Worm (Caenorhabditis elegans) whole organism, L2 larva: Measurements from ENCODE around the gene Y50E8A.6.

Experiments
- C34F6.9 ChIP-seq: fragments of 150-350 bp; optimal IDR thresholded peaks from 2 replicates; lab custom pipeline; 2014; ENCODE audit warnings: missing biosample characterization, missing genetic modification characterization
- F13H6.1 ChIP-seq: sonication (generic microtip); optimal IDR thresholded peaks from 2 replicates; lab custom pipeline; 2016; ENCODE audit warnings: missing genetic modification characterization, missing compliant biosample characterization
- Y55F3AM.14 ChIP-seq: fragments of 200-800 bp; sonication (Bioruptor generic); optimal IDR thresholded peaks from 2 replicates; lab custom pipeline; 2018; ENCODE audit warnings: mild to moderate bottlenecking, missing genetic modification characterization, missing compliant biosample characterization
- ZK546.5 ChIP-seq: sonication (generic microtip); optimal IDR thresholded peaks from 2 replicates; lab custom pipeline; 2017; ENCODE audit warnings: missing biosample characterization, missing genetic modification characterization
- alr-1 ChIP-seq: fragments of 150-350 bp; optimal IDR thresholded peaks from 2 replicates; lab custom pipeline; 2014; ENCODE audit warnings: missing biosample characterization, missing genetic modification characterization
- blmp-1 ChIP-seq: sonication (generic microtip); optimal IDR thresholded peaks from 2 replicates; lab custom pipeline; 2017; ENCODE audit warnings: missing genetic modification characterization, mild to moderate bottlenecking, missing compliant biosample characterization, antibody characterized with exemption, moderate library complexity; ENCODE audit not compliant: insufficient read depth
- ceh-16 ChIP-seq: fragments of 150-350 bp; optimal IDR thresholded peaks from 2 replicates; lab custom pipeline; 2014; ENCODE audit warnings: missing biosample characterization, missing genetic modification characterization
- ceh-82 ChIP-seq: fragments of 150-350 bp; optimal IDR thresholded peaks from 2 replicates; lab custom pipeline; 2014; ENCODE audit warnings: missing biosample characterization, missing genetic modification characterization
- crh-2 ChIP-seq: sonication (generic microtip); optimal IDR thresholded peaks from 2 replicates; lab custom pipeline; 2017; ENCODE audit warnings: missing biosample characterization, missing genetic modification characterization
- egl-27 ChIP-seq: sonication (generic microtip); optimal IDR thresholded peaks from 3 replicates; lab custom pipeline; 2017; ENCODE audit warnings: missing biosample characterization, missing genetic modification reagents, missing genetic modification characterization
- elt-1 ChIP-seq: fragments of 150-350 bp; optimal IDR thresholded peaks from 2 replicates; lab custom pipeline; 2014; ENCODE audit warnings: missing biosample characterization, missing genetic modification characterization
- fos-1 ChIP-seq: fragments of 150-350 bp; optimal IDR thresholded peaks from 2 replicates; lab custom pipeline; 2014; ENCODE audit warnings: missing biosample characterization, missing genetic modification characterization
- lin-11 ChIP-seq: fragments of 150-350 bp; sonication (generic microtip); optimal IDR thresholded peaks from 2 replicates; lab custom pipeline; 2014; ENCODE audit warnings: missing biosample characterization, missing genetic modification characterization, inconsistent platforms, mixed read lengths
- lsy-2 ChIP-seq, 2 experiments: fragments of 150-350 bp in 1 of 2; sonication (generic microtip) in 1 of 2; optimal IDR thresholded peaks; 2 replicates each; lab custom pipeline; 2014 to 2017; ENCODE audit warnings: missing biosample characterization in 2 of 2, missing genetic modification characterization in 2 of 2
- nhr-10 ChIP-seq: sonication (generic microtip); optimal IDR thresholded peaks from 2 replicates; lab custom pipeline; 2017; ENCODE audit warnings: missing biosample characterization, missing genetic modification characterization
- nhr-11 ChIP-seq: fragments of 150-350 bp; optimal IDR thresholded peaks from 2 replicates; lab custom pipeline; 2014; ENCODE audit warnings: missing biosample characterization, missing genetic modification characterization
- nhr-129 ChIP-seq: fragments of 150-350 bp; optimal IDR thresholded peaks from 2 replicates; lab custom pipeline; 2014; ENCODE audit warnings: missing biosample characterization, missing genetic modification characterization
- nhr-21 ChIP-seq: fragments of 150-350 bp; optimal IDR thresholded peaks from 2 replicates; lab custom pipeline; 2014; ENCODE audit warnings: missing biosample characterization, missing genetic modification characterization
- nhr-23 ChIP-seq: fragments of 150-350 bp; optimal IDR thresholded peaks from 2 replicates; lab custom pipeline; 2014; ENCODE audit warnings: missing biosample characterization, missing genetic modification reagents, missing genetic modification characterization
- nhr-237 ChIP-seq: fragments of 150-350 bp; optimal IDR thresholded peaks from 2 replicates; lab custom pipeline; 2014; ENCODE audit warnings: missing biosample characterization, missing genetic modification characterization
- nhr-25 ChIP-seq: fragments of 150-350 bp; sonication (generic microtip); optimal IDR thresholded peaks from 3 replicates; lab custom pipeline; 2014; ENCODE audit warnings: missing biosample characterization, missing genetic modification characterization
- nhr-6 ChIP-seq: fragments of 150-350 bp; optimal IDR thresholded peaks from 2 replicates; lab custom pipeline; 2014; ENCODE audit warnings: missing biosample characterization, missing genetic modification characterization
- nhr-77 ChIP-seq: fragments of 150-350 bp; optimal IDR thresholded peaks from 2 replicates; lab custom pipeline; 2014; ENCODE audit warnings: missing biosample characterization, missing genetic modification characterization
- peb-1 ChIP-seq: fragments of 150-350 bp; optimal IDR thresholded peaks from 2 replicates; lab custom pipeline; 2014; ENCODE audit warnings: missing biosample characterization, missing genetic modification characterization
- skn-1 ChIP-seq: sonication (generic microtip); optimal IDR thresholded peaks from 2 replicates; lab custom pipeline; 2017; ENCODE audit warnings: missing biosample characterization, missing genetic modification characterization
- sma-3 ChIP-seq: sonication (generic microtip); optimal IDR thresholded peaks from 2 replicates; lab custom pipeline; 2016; ENCODE audit warnings: missing genetic modification reagents, missing genetic modification characterization, missing compliant biosample characterization
- sma-9 ChIP-seq, 2 experiments: fragments of 150-350 bp in 1 of 2; sonication (generic microtip) in 1 of 2; optimal IDR thresholded peaks; 2 replicates each; lab custom pipeline; 2014 to 2016; ENCODE audit warnings: missing genetic modification characterization in 2 of 2, mild to moderate bottlenecking in 1 of 2, missing biosample characterization in 1 of 2, missing compliant biosample characterization in 1 of 2, missing genetic modification reagents in 1 of 2, moderate library complexity in 1 of 2
- unc-39 ChIP-seq: fragments of 150-350 bp; optimal IDR thresholded peaks from 2 replicates; lab custom pipeline; 2014; ENCODE audit warnings: missing biosample characterization, missing genetic modification characterization
- unc-55 ChIP-seq: fragments of 150-350 bp; sonication (generic microtip); optimal IDR thresholded peaks from 3 replicates; lab custom pipeline; 2014; ENCODE audit warnings: missing biosample characterization, missing genetic modification reagents, missing genetic modification characterization
- unc-62 ChIP-seq: fragments of 150-350 bp; optimal IDR thresholded peaks from 2 replicates; lab custom pipeline; 2014; ENCODE audit warnings: missing biosample characterization, missing genetic modification reagents, missing genetic modification characterization
- zag-1 ChIP-seq: fragments of 150-350 bp; optimal IDR thresholded peaks from 2 replicates; lab custom pipeline; 2014; ENCODE audit warnings: missing biosample characterization, missing genetic modification characterization
- ztf-1 ChIP-seq: fragments of 200-800 bp; sonication (Bioruptor generic); conservative IDR thresholded peaks from 2 replicates; pipeline ENCODE4 v1.3.6; 2022; ENCODE audit warnings: missing genetic modification characterization, missing compliant biosample characterization
- ztf-11 ChIP-seq: sonication (generic microtip); optimal IDR thresholded peaks from 2 replicates; lab custom pipeline; 2017; ENCODE audit warnings: missing biosample characterization, missing genetic modification characterization
- ztf-4 ChIP-seq: fragments of 150-350 bp; optimal IDR thresholded peaks from 2 replicates; lab custom pipeline; 2014; ENCODE audit warnings: missing biosample characterization, missing genetic modification characterization

The Y50E8A.6 gene

DNA sequence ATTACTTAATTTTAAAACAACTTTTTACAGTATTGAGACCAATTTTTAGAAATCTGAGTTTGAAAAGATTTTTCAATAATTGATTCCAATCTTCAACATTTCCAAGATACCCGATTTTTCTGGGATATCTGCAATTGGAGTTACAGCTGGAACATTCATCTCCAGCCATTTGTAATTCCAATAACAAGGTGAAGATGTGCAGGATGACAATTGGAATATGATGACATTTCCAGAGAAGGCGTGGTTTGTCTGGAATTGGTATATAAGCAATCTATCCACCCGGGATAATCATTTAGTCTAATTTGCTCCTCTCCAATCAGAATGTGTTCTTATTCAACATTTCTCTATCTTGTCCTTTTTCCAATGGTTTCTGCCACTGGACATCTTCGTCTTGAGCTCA, 40.0 kb upstream of the Y50E8A.6 start, which contains the start of gene Y50E8A.11:
TSS of gene Y50E8A.11 (plus strand) at position 301 of the 400 bp plus-strand sequence.
- TF ChIP-seq elt-1 (tag; lab: Kevin White, UChicago) = no peak
- no peak for TF ChIP-seq sma-9 (GFP tag; optimal IDR thresholded peaks at IDR 0.05; lab: Kevin White, UChicago)
- no peak for TF ChIP-seq sma-9 (tag; optimal IDR thresholded peaks at IDR 0.05; lab: Kevin White, UChicago)
- TF ChIP-seq alr-1 (tag; lab: Kevin White, UChicago) = no peak
- no peak for TF ChIP-seq C34F6.9 (tag; lab: Kevin White, UChicago)
- TF ChIP-seq nhr-11 (tag; lab: Kevin White, UChicago) = no peak
- TF ChIP-seq ztf-1 (GFP tag; lab: Robert Waterston, UW) = no peak
- TF ChIP-seq ceh-82 (tag; lab: Kevin White, UChicago) = no peak
- TF ChIP-seq nhr-10 (tag; lab: Kevin White, UChicago) = no peak
- TF ChIP-seq nhr-23 (tag; lab: Kevin White, UChicago) = no peak
- TF ChIP-seq Y55F3AM.14 = no peak
- TF ChIP-seq zag-1 (tag; lab: Kevin White, UChicago) = no peak
- no peak for TF ChIP-seq F13H6.1 (tag; lab: Kevin White, UChicago)

DNA sequence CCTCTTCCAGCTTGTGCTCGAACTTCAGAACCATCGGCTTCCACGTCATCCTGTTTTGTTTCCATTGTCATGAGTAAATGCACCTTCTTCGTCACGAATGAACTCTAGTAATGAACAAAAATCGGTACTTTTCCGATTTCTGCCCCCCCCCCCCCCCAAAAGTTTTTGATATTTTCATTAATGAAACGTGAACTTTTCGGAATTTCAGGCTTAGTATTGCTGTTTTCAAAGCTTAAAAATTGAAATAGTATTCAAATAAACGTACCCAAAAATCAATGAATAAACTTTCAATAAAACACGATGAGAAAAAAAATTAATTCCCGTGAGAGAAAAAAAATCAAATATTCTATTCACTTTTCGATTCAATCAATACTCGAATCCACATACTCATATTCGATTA, 38.5 kb upstream of the Y50E8A.6 start, which contains the start of the genes scrm-7 and Y50E8A.10:
TSS of gene scrm-7 (minus strand) at position 101 of the 400 bp plus-strand sequence.
TSS of gene Y50E8A.10 (plus strand) at position 353 of the 400 bp plus-strand sequence.
- TF ChIP-seq fos-1 (tag; lab: Kevin White, UChicago) (no peak), unc-39 (tag; lab: Kevin White, UChicago) (no peak), F13H6.1 (tag; lab: Kevin White, UChicago) (no peak), nhr-237 (tag; lab: Kevin White, UChicago) (no peak), ZK546.5 (tag; lab: Kevin White, UChicago) (no peak), ztf-1 (GFP tag; lab: Robert Waterston, UW) (no peak), C34F6.9 (tag; lab: Kevin White, UChicago) (no peak), elt-1 (tag; lab: Kevin White, UChicago) (no peak), nhr-77 (no peak), ztf-4 (tag; lab: Kevin White, UChicago) (no peak), crh-2 (tag; lab: Kevin White, UChicago) (no peak), skn-1 (tag; lab: Kevin White, UChicago) (no peak), blmp-1 (tag; lab: Kevin White, UChicago) (no peak), ceh-16 (tag; lab: Kevin White, UChicago) (no peak), ztf-11 (no peak), nhr-25 (tag; lab: Kevin White, UChicago) (no peak), lsy-2 (tag; optimal IDR thresholded peaks at IDR 0.05; lab: Kevin White, UChicago) (no peak), Y55F3AM.14 (no peak), egl-27 (tag; lab: Kevin White, UChicago) (no peak), lin-11 (tag; lab: Kevin White, UChicago) (no peak)
- TF ChIP-seq, all 48 proteins: peak for 0

DNA sequence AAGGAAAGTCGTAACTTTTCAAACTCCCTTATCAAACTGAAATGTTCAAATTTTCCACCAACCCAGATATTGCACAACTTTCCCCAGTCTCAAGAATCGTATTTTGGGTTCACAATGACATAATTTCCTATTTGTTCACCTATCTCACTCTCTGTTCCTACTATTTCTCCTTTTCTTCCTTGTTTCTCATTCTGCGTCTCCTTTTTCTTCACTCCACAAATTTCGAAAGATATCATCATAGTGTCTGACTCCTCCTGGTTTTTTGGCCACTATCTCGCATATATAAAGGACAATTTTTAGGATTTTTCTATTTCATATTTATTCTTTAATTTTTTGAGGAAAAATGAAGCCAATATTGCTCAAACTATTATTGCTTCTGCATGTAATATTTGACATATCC, 31.9 kb upstream of the Y50E8A.6 start, which contains the start of gene haf-7:
TSS of gene haf-7 (plus strand) at position 211 of the 400 bp plus-strand sequence.
- peak; percentile 28 for TF ChIP-seq crh-2 (tag; lab: Kevin White, UChicago)
- TF ChIP-seq unc-55 (GFP tag; lab: Kevin White, UChicago) = peak; percentile 63
- TF ChIP-seq fos-1 (tag; lab: Kevin White, UChicago) = peak; percentile 82
- no peak for TF ChIP-seq ztf-4 (tag; lab: Kevin White, UChicago)
- peak; percentile 85 for TF ChIP-seq nhr-129 (tag; lab: Kevin White, UChicago)
- peak; percentile 60 for TF ChIP-seq skn-1 (tag; lab: Kevin White, UChicago)
- TF ChIP-seq sma-9 (GFP tag; optimal IDR thresholded peaks at IDR 0.05; lab: Kevin White, UChicago) = peak; percentile 19
- no peak for TF ChIP-seq sma-9 (tag; optimal IDR thresholded peaks at IDR 0.05; lab: Kevin White, UChicago)
- TF ChIP-seq ZK546.5 (tag; lab: Kevin White, UChicago) = no peak
- no peak for TF ChIP-seq nhr-21 (tag; lab: Kevin White, UChicago)
- TF ChIP-seq C34F6.9 (tag; lab: Kevin White, UChicago) = peak; percentile 69
- no peak for TF ChIP-seq ztf-11

DNA sequence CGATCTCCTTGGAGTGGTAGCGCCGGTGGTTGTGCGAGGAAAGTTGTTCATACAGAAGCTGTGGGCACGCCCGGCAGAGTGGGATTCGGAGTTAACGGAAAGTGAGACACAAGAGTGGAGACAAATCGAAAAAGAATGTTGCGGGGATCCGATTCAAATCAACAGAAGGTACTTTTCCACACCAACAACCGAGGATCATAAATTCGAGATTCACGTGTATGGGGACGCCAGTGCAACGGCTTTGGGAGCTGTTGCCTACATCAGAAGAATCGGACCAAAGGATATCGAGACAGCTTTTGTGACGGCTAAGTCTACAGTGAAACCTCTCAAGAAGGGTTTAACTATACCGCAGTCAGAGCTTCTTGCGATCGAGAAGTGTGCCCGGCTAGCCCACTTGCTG, 22.4 kb upstream of the Y50E8A.6 start:
- TF ChIP-seq ZK546.5 (tag; lab: Kevin White, UChicago) (no peak), nhr-6 (tag; lab: Kevin White, UChicago) (no peak), C34F6.9 (tag; lab: Kevin White, UChicago) (no peak), unc-62 (no peak), nhr-77 (no peak), skn-1 (tag; lab: Kevin White, UChicago) (no peak), peb-1 (tag; lab: Kevin White, UChicago) (no peak), blmp-1 (tag; lab: Kevin White, UChicago) (no peak), sma-3 (no peak), crh-2 (tag; lab: Kevin White, UChicago) (no peak), nhr-10 (tag; lab: Kevin White, UChicago) (no peak)
- TF ChIP-seq, all 48 proteins: peak for 0
